Worm (Caenorhabditis elegans): Measurements from ENCODE around the gene C27D8.1.

ce11 chrIV:12700944-12701343, 16.7 kb upstream of the C27D8.1 start:
- TF ChIP-seq nhr-12 (tag; optimal IDR thresholded peaks at IDR 0.05), result no peak
- TF ChIP-seq sea-2 (GFP tag; optimal IDR thresholded peaks at IDR 0.05), result no peak
- TF ChIP-seq eor-1 (tag; optimal IDR thresholded peaks at IDR 0.05), result no peak
- no peak for TF ChIP-seq lin-39 (tag; optimal IDR thresholded peaks at IDR 0.05)
- TF ChIP-seq aly-2 (tag; optimal IDR thresholded peaks at IDR 0.05), result no peak
- TF ChIP-seq fos-1 (tag; optimal IDR thresholded peaks at IDR 0.05), result no peak
- no peak for TF ChIP-seq nhr-76 (tag; optimal IDR thresholded peaks at IDR 0.05)
- TF ChIP-seq lin-15B (tag; optimal IDR thresholded peaks at IDR 0.05), result no peak
- TF ChIP-seq unc-62 (GFP tag; optimal IDR thresholded peaks at IDR 0.05), result no peak
- TF ChIP-seq snpc-4 (tag; optimal IDR thresholded peaks at IDR 0.05), result no peak
- TF ChIP-seq nhr-25 (tag; optimal IDR thresholded peaks at IDR 0.05), result no peak
- TF ChIP-seq unc-39 (tag; optimal IDR thresholded peaks at IDR 0.05), result no peak
- no peak for TF ChIP-seq hmg-11 (tag; optimal IDR thresholded peaks at IDR 0.05)
